Fruit fly (Drosophila melanogaster): Measurements from ENCODE around the gene mei-9.

Gene mei-9

DNA sequence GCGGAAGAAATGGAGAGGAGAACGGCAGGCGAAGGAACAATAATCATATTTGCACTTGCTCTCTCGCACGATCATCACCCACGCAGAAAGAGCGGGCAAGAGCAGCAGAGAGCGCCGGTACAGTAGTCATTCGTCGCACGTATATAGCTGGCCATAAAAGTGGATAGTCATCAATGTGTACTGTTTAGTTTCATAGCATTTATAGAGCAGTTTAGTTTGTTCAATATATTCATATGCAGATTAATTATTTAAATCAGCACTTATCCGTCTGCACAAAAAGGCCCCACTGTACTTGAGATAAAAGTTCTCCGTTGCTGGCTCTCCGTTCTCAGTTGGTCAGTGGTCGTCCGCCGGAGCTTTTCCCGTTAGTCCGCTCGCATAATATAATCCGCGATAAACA is 6.2 kb upstream of the mei-9 start (continued):
- TF ChIP-seq CG6854 (GFP tag; optimal IDR thresholded peaks at IDR 0.05): peak; percentile 96
- peak; percentile 93 for TF ChIP-seq exex (tag; optimal IDR thresholded peaks at IDR 0.05)
- TF ChIP-seq ssp (GFP tag; IDR thresholded peaks at IDR 0.05): peak; percentile 94
- peak; percentile 97 for TF ChIP-seq Hr51 (GFP tag; optimal IDR thresholded peaks at IDR 0.05)
- TF ChIP-seq CG8359 (GFP tag; optimal IDR thresholded peaks at IDR 0.05; ENCODE audit: borderline replicate concordance): peak; percentile 86
- TF ChIP-seq Atf6 (GFP tag; IDR thresholded peaks at IDR 0.05): peak; percentile 100
- peak; percentile 97 for TF ChIP-seq CG43689 (GFP tag; IDR thresholded peaks at IDR 0.05)
- peak; percentile 87 for TF ChIP-seq CG10267 (tag; optimal IDR thresholded peaks at IDR 0.05)
- peak; percentile 96 for TF ChIP-seq CG6683 (GFP tag; optimal IDR thresholded peaks at IDR 0.05)
- TF ChIP-seq CG11560 (tag; IDR thresholded peaks at IDR 0.05): peak; percentile 94
- peak; percentile 85 for TF ChIP-seq CG7928 (GFP tag; optimal IDR thresholded peaks at IDR 0.05)
- TF ChIP-seq CG31441 (GFP tag; IDR thresholded peaks at IDR 0.05): peak; percentile 91
- peak; percentile 98 for TF ChIP-seq CG4328 (GFP tag; optimal IDR thresholded peaks at IDR 0.05)
- peak; percentile 98 for TF ChIP-seq so (GFP tag; IDR thresholded peaks at IDR 0.05)
- peak; percentile 42 for TF ChIP-seq zf30C (GFP tag; optimal IDR thresholded peaks at IDR 0.05)
- TF ChIP-seq Hr3 (GFP tag; optimal IDR thresholded peaks at IDR 0.05): peak; percentile 97
- no peak for TF ChIP-seq Doc3 (GFP tag; IDR thresholded peaks at IDR 0.05; ENCODE audit: partially characterized antibody)
- TF ChIP-seq CG10366 (GFP tag; IDR thresholded peaks at IDR 0.05): peak; percentile 99
- peak; percentile 96 for TF ChIP-seq CG7556 (GFP tag; optimal IDR thresholded peaks at IDR 0.05)
- TF ChIP-seq Ets65A (GFP tag): peak; percentile 100
- peak; percentile 99 for TF ChIP-seq NFAT (GFP tag; IDR thresholded peaks at IDR 0.05)
- TF ChIP-seq CG7963 (GFP tag; IDR thresholded peaks at IDR 0.05; ENCODE audit: partially characterized antibody): no peak
- TF ChIP-seq CG34422 (GFP tag; IDR thresholded peaks at IDR 0.05): peak; percentile 99
- TF ChIP-seq Kr (GFP tag; optimal IDR thresholded peaks at IDR 0.05): no peak
- TF ChIP-seq tgo (GFP tag; IDR thresholded peaks at IDR 0.05): peak; percentile 99
- peak; percentile 94 for TF ChIP-seq CG9727 (GFP tag; optimal IDR thresholded peaks at IDR 0.05)
- no peak for TF ChIP-seq Sin3A (optimal IDR thresholded peaks at IDR 0.05)
- no peak for TF ChIP-seq D (optimal IDR thresholded peaks at IDR 0.05)
- TF ChIP-seq D (GFP tag; optimal IDR thresholded peaks at IDR 0.05): peak; percentile 92
- TF ChIP-seq ttk (GFP tag; IDR thresholded peaks at IDR 0.05): peak; percentile 98
- peak; percentile 98 for TF ChIP-seq CG12744 (GFP tag; optimal IDR thresholded peaks at IDR 0.05)
- peak; percentile 89 for TF ChIP-seq CG12104 (GFP tag; optimal IDR thresholded peaks at IDR 0.05)
- TF ChIP-seq zfh1 (GFP tag; IDR thresholded peaks at IDR 0.05): peak; percentile 99
- TF ChIP-seq CG2116 (GFP tag; optimal IDR thresholded peaks at IDR 0.05): peak; percentile 63
- no peak for TF ChIP-seq hb (GFP tag; IDR thresholded peaks at IDR 0.05; ENCODE audit: partially characterized antibody)
- peak; percentile 98 for TF ChIP-seq stc (GFP tag; IDR thresholded peaks at IDR 0.05)
- peak; percentile 100 for TF ChIP-seq CG32532 (GFP tag; IDR thresholded peaks at IDR 0.05)
- TF ChIP-seq Dip2 (GFP tag; IDR thresholded peaks at IDR 0.05): peak; percentile 76
- TF ChIP-seq CG3065 (GFP tag; optimal IDR thresholded peaks at IDR 0.05): peak; percentile 95
- TF ChIP-seq wdn (GFP tag; IDR thresholded peaks at IDR 0.05): peak; percentile 99
- TF ChIP-seq Dref (GFP tag; IDR thresholded peaks at IDR 0.05): peak; percentile 54
- peak; percentile 98 for TF ChIP-seq CG12942 (GFP tag; optimal IDR thresholded peaks at IDR 0.05)
- peak; percentile 98 for TF ChIP-seq CHES-1-like (GFP tag; optimal IDR thresholded peaks at IDR 0.05)
- TF ChIP-seq ham (GFP tag; IDR thresholded peaks at IDR 0.05): peak; percentile 97
- no peak for TF ChIP-seq Dll (GFP tag; IDR thresholded peaks at IDR 0.05; ENCODE audit: partially characterized antibody)
- peak; percentile 82 for TF ChIP-seq psq (GFP tag; optimal IDR thresholded peaks at IDR 0.05)
- peak; percentile 92 for TF ChIP-seq Myb (GFP tag; optimal IDR thresholded peaks at IDR 0.05)
- TF ChIP-seq CG8388 (GFP tag; optimal IDR thresholded peaks at IDR 0.05): peak; percentile 89
- peak; percentile 98 for TF ChIP-seq ap (GFP tag; IDR thresholded peaks at IDR 0.05)
- TF ChIP-seq fd3F (GFP tag; optimal IDR thresholded peaks at IDR 0.05): peak; percentile 99
- no peak for TF ChIP-seq usp (GFP tag; optimal IDR thresholded peaks at IDR 0.05)
- peak; percentile 97 for TF ChIP-seq repo (GFP tag; optimal IDR thresholded peaks at IDR 0.05)
